Worm (Caenorhabditis elegans): Measurements from ENCODE around the gene div-1.

DNA sequence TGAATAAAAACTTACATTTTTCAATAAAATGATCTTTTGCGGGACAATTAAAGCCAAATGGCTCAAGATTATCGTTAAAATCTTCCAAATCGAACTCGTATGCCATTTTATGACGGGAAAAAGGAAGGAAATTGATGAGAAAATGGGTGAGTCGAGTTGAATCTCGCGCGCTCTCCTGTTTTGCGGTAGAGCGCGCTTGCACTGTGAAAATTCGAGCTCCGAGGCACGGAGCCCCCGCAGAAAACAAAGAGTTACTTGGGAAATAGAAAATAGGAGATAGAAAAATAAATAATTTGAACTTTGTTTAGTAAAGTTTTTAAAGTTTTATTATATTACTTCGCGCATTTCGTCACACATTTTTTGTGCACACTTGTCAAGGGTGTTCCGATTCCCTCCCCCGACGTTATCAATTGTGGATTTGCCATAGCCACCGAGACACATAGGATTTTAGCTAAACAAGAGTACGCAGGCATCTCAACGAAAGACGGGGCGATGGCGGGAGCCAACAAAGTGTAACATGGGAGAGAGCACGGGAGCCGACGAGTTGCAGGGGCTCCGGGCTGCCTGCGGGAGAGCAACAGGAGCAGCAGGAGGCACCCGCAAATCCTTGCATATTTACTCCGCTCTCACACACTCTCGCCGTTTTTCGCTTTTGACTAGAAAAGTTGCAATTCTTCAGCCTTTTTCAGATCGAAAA, at the start of gene div-1, which contains the start of gene cor-1:
- no peak for TF ChIP-seq ceh-19 (GFP tag; optimal IDR thresholded peaks at IDR 0.05)
- TF ChIP-seq ceh-14 (tag; optimal IDR thresholded peaks at IDR 0.05), result no peak
- no peak for TF ChIP-seq lin-11 (tag; optimal IDR thresholded peaks at IDR 0.05)
- no peak for TF ChIP-seq zip-5 (tag; optimal IDR thresholded peaks at IDR 0.05)
- TF ChIP-seq ama-1 (optimal IDR thresholded peaks at IDR 0.05), result no peak

Data from whole organism, late embryonic.